Worm (Caenorhabditis elegans) whole organism, young adult: ENCODE measurements around the gene F59B10.5.
A peak's percentile ranks its signal among the peaks of the same experiment; 100 is the strongest.

ENCODE experiments used
- B0261.1 ChIP-seq: sonication (generic microtip); optimal IDR thresholded peaks from 2 replicates; lab custom pipeline; 2016; ENCODE audit warnings: mild to moderate bottlenecking, missing genetic modification characterization, moderate library complexity, missing compliant biosample characterization
- F57C9.4 ChIP-seq: sonication (generic microtip); optimal IDR thresholded peaks from 2 replicates; lab custom pipeline; 2017; ENCODE audit warnings: mild to moderate bottlenecking, missing genetic modification characterization, missing compliant biosample characterization
- attf-5 ChIP-seq: fragments of 200-800 bp; sonication (Bioruptor generic); optimal IDR thresholded peaks from 2 replicates; lab custom pipeline; 2018; ENCODE audit warnings: mild to moderate bottlenecking, missing genetic modification characterization, missing compliant biosample characterization
- lin-26 ChIP-seq: fragments of 200-800 bp; sonication (Bioruptor generic); IDR thresholded peaks from 2 replicates; pipeline ENCODE4 v1.3.6; 2022; ENCODE audit warnings: missing genetic modification reagents, missing genetic modification characterization, missing compliant biosample characterization
- lsl-1 ChIP-seq: fragments of 200-800 bp; sonication (Bioruptor generic); optimal IDR thresholded peaks from 2 replicates; lab custom pipeline; 2018; ENCODE audit warnings: mild to moderate bottlenecking, missing genetic modification characterization, moderate library complexity, missing compliant biosample characterization
- pha-4 ChIP-seq: fragments of 150-350 bp; sonication (generic microtip); optimal IDR thresholded peaks from 2 replicates; lab custom pipeline; 2014; ENCODE audit warnings: missing biosample characterization, missing genetic modification reagents, missing genetic modification characterization
- snpc-4 ChIP-seq, 5 experiments: fragments of 150-350 bp in 1 of 5; sonication (generic microtip) in 4 of 5; optimal IDR thresholded peaks; 2 replicates each; lab custom pipeline; 2014 to 2018; ENCODE audit warnings: missing genetic modification characterization in 5 of 5, missing biosample characterization in 3 of 5, antibody characterized with exemption in 2 of 5, mild to moderate bottlenecking in 2 of 5, missing compliant biosample characterization in 2 of 5, missing genotype in 2 of 5, moderate library complexity in 2 of 5, missing genetic modification reagents in 1 of 5
- ztf-22 ChIP-seq: fragments of 200-800 bp; sonication (Bioruptor generic); optimal IDR thresholded peaks from 2 replicates; lab custom pipeline; 2018; ENCODE audit warnings: mild to moderate bottlenecking, missing genetic modification characterization, moderate library complexity, missing compliant biosample characterization

ce11 chrII:10550872-10551647, 27.6 kb upstream of the F59B10.5 start:
- no peak for TF ChIP-seq ztf-22
- no peak for TF ChIP-seq attf-5 (GFP tag; lab: Kevin White, UChicago)
- TF ChIP-seq snpc-4 (GFP tag; optimal IDR thresholded peaks at IDR 0.05; lab: Kevin White, UChicago) = no peak
- TF ChIP-seq snpc-4 (tag; optimal IDR thresholded peaks at IDR 0.05; lab: Kevin White, UChicago) = no peak
- 0 out of 2 replicates have a peak, but pooled peaks have one; percentile 14 for TF ChIP-seq lin-26
- TF ChIP-seq lsl-1 = no peak
- no peak for TF ChIP-seq pha-4 (tag; lab: Kevin White, UChicago)
- TF ChIP-seq B0261.1 (tag; lab: Kevin White, UChicago) = no peak
- no peak for TF ChIP-seq F57C9.4
